Worm (Caenorhabditis elegans) whole organism, L1 larva: Measurements from ENCODE around the gene ccg-1.
"Not testable (repeated sequence)": the region's sequence is repeated elsewhere in the genome, so short reads cannot be mapped to it uniquely, and the experiment has no call there.

Experiments
- C16A3.4 ChIP-seq: fragments of 150-350 bp; optimal IDR thresholded peaks from 2 replicates; lab custom pipeline; 2014; ENCODE audit warnings: missing biosample characterization, missing genetic modification characterization
- C34B4.2 ChIP-seq: sonication (generic microtip); optimal IDR thresholded peaks from 2 replicates; lab custom pipeline; 2017; ENCODE audit warnings: mild to moderate bottlenecking, missing genetic modification characterization, missing compliant biosample characterization
- aha-1 ChIP-seq: fragments of 150-350 bp; optimal IDR thresholded peaks from 2 replicates; lab custom pipeline; 2014; ENCODE audit warnings: missing biosample characterization, missing genetic modification characterization
- alr-1 ChIP-seq: fragments of 200-800 bp; sonication (Bioruptor generic); optimal IDR thresholded peaks from 2 replicates; lab custom pipeline; 2018; ENCODE audit warnings: borderline replicate concordance, mild to moderate bottlenecking, missing genetic modification characterization, missing compliant biosample characterization
- aly-2 ChIP-seq: fragments of 150-350 bp; optimal IDR thresholded peaks from 2 replicates; lab custom pipeline; 2014; ENCODE audit warnings: missing biosample characterization, missing genetic modification characterization
- ama-1 ChIP-seq: fragments of 150-350 bp; optimal IDR thresholded peaks from 2 replicates; lab custom pipeline; 2014
- blmp-1 ChIP-seq: fragments of 150-350 bp; optimal IDR thresholded peaks from 2 replicates; lab custom pipeline; 2014; ENCODE audit warnings: missing biosample characterization, missing genetic modification characterization
- ceh-88 ChIP-seq: fragments of 200-800 bp; sonication (Bioruptor generic); IDR thresholded peaks from 2 replicates; pipeline ENCODE4 v1.3.6; 2022; ENCODE audit warnings: missing genetic modification characterization, missing compliant biosample characterization
- dpl-1 ChIP-seq, 3 experiments: fragments of 150-350 bp in 2 of 3; sonication (generic microtip) in 1 of 3; optimal IDR thresholded peaks; 2 replicates each; lab custom pipeline; 2014 to 2017; ENCODE audit warnings: missing biosample characterization in 3 of 3, missing genetic modification characterization in 3 of 3, missing genetic modification reagents in 3 of 3
- dsc-1 ChIP-seq: sonication (generic microtip); optimal IDR thresholded peaks from 2 replicates; lab custom pipeline; 2016; ENCODE audit warnings: mild to moderate bottlenecking, missing genetic modification characterization, missing compliant biosample characterization
- efl-1 ChIP-seq, 4 experiments: fragments of 150-350 bp; optimal IDR thresholded peaks in 3 of 4; peaks in 1 of 4; 1 replicate in 1 of 4; 2 replicates in 3 of 4; lab custom pipeline; 2014; ENCODE audit warnings: missing biosample characterization in 2 of 4, missing genetic modification characterization in 2 of 4, missing genetic modification reagents in 2 of 4
- egl-13 ChIP-seq: sonication (generic microtip); optimal IDR thresholded peaks from 2 replicates; lab custom pipeline; 2016; ENCODE audit warnings: missing genotype, missing genetic modification reagents, missing genetic modification characterization, missing compliant biosample characterization
- elt-3 ChIP-seq, 6 experiments: fragments of 150-350 bp in 1 of 6; sonication (generic microtip); optimal IDR thresholded peaks; 2 replicates each; lab custom pipeline; 2017 to 2018; ENCODE audit warnings: missing biosample characterization in 6 of 6, missing genetic modification characterization in 6 of 6, inconsistent platforms in 1 of 6
- ets-5 ChIP-seq: fragments of 200-800 bp; sonication (Bioruptor generic); IDR thresholded peaks from 2 replicates; pipeline ENCODE4 v1.3.6; 2022; ENCODE audit warnings: missing genetic modification characterization, missing compliant biosample characterization
- fkh-10 ChIP-seq: sonication (generic microtip); optimal IDR thresholded peaks from 2 replicates; lab custom pipeline; 2017; ENCODE audit warnings: missing biosample characterization, missing genetic modification reagents, missing genetic modification characterization
- hlh-4 ChIP-seq: sonication (generic microtip); optimal IDR thresholded peaks from 2 replicates; lab custom pipeline; 2016; ENCODE audit warnings: mild to moderate bottlenecking, missing genetic modification characterization, missing compliant biosample characterization
- lin-13 ChIP-seq: fragments of 150-350 bp; optimal IDR thresholded peaks from 2 replicates; lab custom pipeline; 2014; ENCODE audit warnings: missing biosample characterization, missing genetic modification reagents, missing genetic modification characterization
- lin-35 ChIP-seq, 2 experiments: fragments of 150-350 bp; optimal IDR thresholded peaks; 2 replicates each; lab custom pipeline; 2014; ENCODE audit warnings: missing biosample characterization in 2 of 2, missing genetic modification characterization in 2 of 2, missing genetic modification reagents in 2 of 2
- lin-39 ChIP-seq: fragments of 150-350 bp; optimal IDR thresholded peaks from 2 replicates; lab custom pipeline; 2014; ENCODE audit warnings: missing biosample characterization, missing genetic modification reagents, missing genetic modification characterization
- mab-9 ChIP-seq: fragments of 200-800 bp; sonication (Bioruptor generic); IDR thresholded peaks from 2 replicates; pipeline ENCODE4 v1.3.6; 2022; ENCODE audit warnings: missing genetic modification reagents, missing genetic modification characterization, missing compliant biosample characterization
- mef-2 ChIP-seq: fragments of 150-350 bp; optimal IDR thresholded peaks from 2 replicates; lab custom pipeline; 2014; ENCODE audit warnings: missing biosample characterization, missing genetic modification characterization
- mep-1 ChIP-seq: fragments of 150-350 bp; optimal IDR thresholded peaks from 2 replicates; lab custom pipeline; 2014; ENCODE audit warnings: missing biosample characterization, missing genetic modification characterization
- nhr-11 ChIP-seq: fragments of 150-350 bp; optimal IDR thresholded peaks from 2 replicates; lab custom pipeline; 2014; ENCODE audit warnings: missing biosample characterization, missing genetic modification characterization
- nhr-12 ChIP-seq: sonication (generic microtip); optimal IDR thresholded peaks from 2 replicates; lab custom pipeline; 2017; ENCODE audit warnings: missing biosample characterization, missing genetic modification characterization
- nhr-20 ChIP-seq: sonication (generic microtip); optimal IDR thresholded peaks from 2 replicates; lab custom pipeline; 2016; ENCODE audit warnings: mild to moderate bottlenecking, missing genetic modification characterization, missing compliant biosample characterization
- nhr-237 ChIP-seq: fragments of 150-350 bp; optimal IDR thresholded peaks from 2 replicates; lab custom pipeline; 2014; ENCODE audit warnings: missing biosample characterization, missing genetic modification characterization
- nhr-47 ChIP-seq: sonication (generic microtip); optimal IDR thresholded peaks from 2 replicates; lab custom pipeline; 2016; ENCODE audit warnings: mild to moderate bottlenecking, missing genetic modification characterization, moderate library complexity, missing compliant biosample characterization
- nhr-71 ChIP-seq: sonication (generic microtip); optimal IDR thresholded peaks from 2 replicates; lab custom pipeline; 2016; ENCODE audit warnings: mild to moderate bottlenecking, missing genetic modification characterization, moderate library complexity, missing compliant biosample characterization
- nhr-84 ChIP-seq: sonication (generic microtip); optimal IDR thresholded peaks from 2 replicates; lab custom pipeline; 2017; ENCODE audit warnings: missing biosample characterization, missing genetic modification characterization
- nhr-85 ChIP-seq: sonication (generic microtip); peaks from one replicate; lab custom pipeline; 2016; ENCODE audit warnings: missing genetic modification characterization, inconsistent platforms, missing compliant biosample characterization
- pag-3 ChIP-seq: sonication (generic microtip); optimal IDR thresholded peaks from 2 replicates; lab custom pipeline; 2017; ENCODE audit warnings: missing genetic modification characterization, mild to moderate bottlenecking, missing compliant biosample characterization, antibody characterized with exemption, borderline replicate concordance; ENCODE audit not compliant: insufficient read depth
- pqm-1 ChIP-seq: sonication (generic microtip); optimal IDR thresholded peaks from 3 replicates; lab custom pipeline; 2017; ENCODE audit warnings: missing biosample characterization, missing genetic modification characterization
- snu-23 ChIP-seq: sonication (generic microtip); optimal IDR thresholded peaks from 2 replicates; lab custom pipeline; 2016; ENCODE audit warnings: missing genetic modification characterization, missing compliant biosample characterization
- sox-4 ChIP-seq: sonication (generic microtip); optimal IDR thresholded peaks from 2 replicates; lab custom pipeline; 2016; ENCODE audit warnings: missing genetic modification characterization, missing compliant biosample characterization
- sptf-1 ChIP-seq: fragments of 150-350 bp; optimal IDR thresholded peaks from 2 replicates; lab custom pipeline; 2014; ENCODE audit warnings: missing biosample characterization, missing genetic modification characterization
- swsn-7 ChIP-seq: sonication (generic microtip); optimal IDR thresholded peaks from 2 replicates; lab custom pipeline; 2016; ENCODE audit warnings: missing genetic modification characterization, missing compliant biosample characterization
- tbx-2 ChIP-seq: sonication (generic microtip); optimal IDR thresholded peaks from 2 replicates; lab custom pipeline; 2016; ENCODE audit warnings: missing genetic modification characterization, missing compliant biosample characterization
- tlp-1 ChIP-seq: fragments of 150-350 bp; optimal IDR thresholded peaks from 2 replicates; lab custom pipeline; 2014; ENCODE audit warnings: missing biosample characterization, missing genetic modification characterization
- unc-130 ChIP-seq: fragments of 150-350 bp; optimal IDR thresholded peaks from 2 replicates; lab custom pipeline; 2017; ENCODE audit warnings: missing biosample characterization, missing genetic modification characterization, inconsistent platforms
- unc-86 ChIP-seq: sonication (generic microtip); optimal IDR thresholded peaks from 2 replicates; lab custom pipeline; 2016; ENCODE audit warnings: missing genetic modification characterization, missing compliant biosample characterization
- ztf-11 ChIP-seq, 2 experiments: sonication (generic microtip); optimal IDR thresholded peaks; 2 replicates each; lab custom pipeline; 2016 to 2017; ENCODE audit warnings: missing genetic modification characterization in 2 of 2, missing biosample characterization in 1 of 2, missing compliant biosample characterization in 1 of 2

The ccg-1 gene

DNA sequence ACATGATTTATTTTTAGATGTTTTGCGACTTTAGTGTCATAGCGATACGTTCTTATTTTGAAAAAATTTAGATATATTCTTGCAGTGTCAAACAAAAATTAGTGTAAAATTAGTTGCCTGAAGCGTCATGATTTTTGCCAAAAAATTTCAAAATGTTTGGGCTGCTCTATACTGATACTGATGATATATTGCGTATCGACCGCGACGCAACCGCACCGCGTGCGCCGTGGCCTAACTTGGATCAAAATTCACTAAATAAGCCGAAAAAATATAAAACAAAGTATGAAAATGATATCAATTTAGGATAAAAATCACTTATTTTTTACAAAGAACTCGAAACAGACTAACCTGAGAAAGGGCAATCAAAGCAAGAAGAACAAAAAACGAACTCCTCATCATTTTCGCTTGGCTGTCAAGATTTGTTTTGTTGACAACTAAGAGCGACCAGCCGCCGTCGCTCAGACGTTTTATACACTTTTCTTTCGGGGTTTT, at the start of gene ccg-1:
Gene ccg-1, minus strand, starts transcription at position 442 of the 492 bp plus-strand sequence.
- TF ChIP-seq lin-13 (GFP tag; lab: Kevin White, UChicago) (no peak), aly-2 (no peak), nhr-71 (tag; lab: Kevin White, UChicago) (peak; percentile 26), dsc-1 (tag; lab: Kevin White, UChicago) (peak; percentile 11), mef-2 (tag; lab: Kevin White, UChicago) (no peak), snu-23 (GFP tag; lab: Kevin White, UChicago) (no peak), dpl-1 (GFP tag; optimal IDR thresholded peaks at IDR 0.05; lab: Kevin White, UChicago) (no peak), C34B4.2 (tag; lab: Kevin White, UChicago) (no peak)
- TF ChIP-seq, all 84 proteins: peak for 2

DNA sequence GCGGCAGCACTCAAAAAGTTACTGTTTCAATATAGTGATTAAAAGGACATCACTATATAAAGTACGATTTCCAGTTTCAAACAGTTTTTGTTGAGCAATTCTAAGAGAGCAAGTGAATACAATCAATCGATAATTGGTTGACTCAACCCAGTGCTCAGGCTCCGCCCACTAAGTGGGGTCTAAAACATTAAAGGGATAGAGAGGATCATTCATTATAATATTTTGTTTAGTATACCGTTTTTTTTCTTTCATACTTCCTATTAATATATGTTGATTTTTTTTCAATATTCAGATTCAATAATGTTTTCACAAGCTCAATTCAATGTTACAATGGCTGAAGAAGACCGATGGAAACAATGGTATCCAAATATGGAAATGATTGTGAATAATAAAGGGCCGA, 48.0 kb upstream of the ccg-1 start, which contains the start of gene tbx-39:
Gene tbx-39, plus strand, starts transcription at position 301 of the 400 bp plus-strand sequence.
- TF ChIP-seq aly-2, result no peak
- TF ChIP-seq mab-9 (GFP tag; lab: Robert Waterston, UW), result no peak
- no peak for TF ChIP-seq nhr-12
- TF ChIP-seq pag-3, result no peak
- TF ChIP-seq alr-1 (tag; lab: Kevin White, UChicago), result no peak
- no peak for TF ChIP-seq pqm-1 (tag; lab: Kevin White, UChicago)
- no peak for TF ChIP-seq tbx-2 (tag; lab: Kevin White, UChicago)
- TF ChIP-seq sptf-1 (tag; lab: Kevin White, UChicago), result no peak
- TF ChIP-seq hlh-4, result no peak
- no peak for TF ChIP-seq nhr-84 (tag; lab: Kevin White, UChicago)
- no peak for TF ChIP-seq fkh-10 (GFP tag; lab: Kevin White, UChicago)
- TF ChIP-seq egl-13 (tag; lab: Kevin White, UChicago), result no peak
- TF ChIP-seq nhr-20 (tag; lab: Kevin White, UChicago), result no peak
- TF ChIP-seq aha-1, result no peak

DNA sequence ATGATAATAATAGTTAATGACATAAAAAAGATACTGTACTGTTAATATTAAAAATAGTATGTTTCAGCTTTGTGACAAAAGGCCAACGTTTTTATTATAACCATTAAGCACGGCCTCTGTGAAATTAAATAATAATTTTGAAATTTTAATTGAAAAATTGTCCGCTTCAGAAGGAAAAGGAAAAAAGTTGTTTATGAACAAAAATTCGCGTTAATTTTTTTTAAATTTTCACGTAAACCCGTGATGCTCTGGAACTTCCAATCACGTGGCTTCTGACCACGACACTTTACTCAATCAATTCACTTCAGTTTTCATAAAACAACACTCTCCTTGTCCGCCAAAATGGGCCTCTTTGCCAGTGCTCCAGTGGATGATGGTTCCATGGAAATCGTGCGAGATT, 45.7 kb upstream of the ccg-1 start, which contains the start of gene Y73F8A.15:
Gene Y73F8A.15, plus strand, starts transcription at position 301 of the 400 bp plus-strand sequence.
- TF ChIP-seq nhr-11 (tag; lab: Kevin White, UChicago) (no peak), unc-86 (no peak), blmp-1 (tag; lab: Kevin White, UChicago) (no peak), ztf-11 (tag; optimal IDR thresholded peaks at IDR 0.05; lab: Kevin White, UChicago) (no peak)

DNA sequence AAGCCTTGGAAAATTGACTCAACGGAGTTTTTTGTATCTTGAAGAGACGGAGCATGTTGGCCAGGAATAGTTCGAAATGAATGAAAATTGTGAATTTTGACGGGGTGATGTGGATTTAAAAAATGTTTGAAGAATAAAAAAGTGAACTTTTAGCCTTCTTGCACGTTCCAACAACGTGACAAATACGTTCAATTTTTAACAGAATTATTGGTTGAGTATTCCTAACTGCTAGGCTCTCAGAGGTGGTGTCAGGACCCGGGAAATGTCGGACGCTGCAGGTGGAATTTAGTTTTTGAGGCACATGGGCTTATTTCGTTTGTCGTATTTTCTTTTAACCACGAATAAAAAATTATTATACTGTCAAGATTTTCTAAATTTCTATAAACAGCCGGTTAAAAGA, 43.4 kb upstream of the ccg-1 start, which contains the start of gene Y73F8A.14:
Gene Y73F8A.14, minus strand, starts transcription at position 101 of the 400 bp plus-strand sequence.
- TF ChIP-seq ets-5 (GFP tag; lab: Robert Waterston, UW); nhr-47 (tag; lab: Kevin White, UChicago); ama-1 (lab: Kevin White, UChicago): not testable (repeated sequence)
- TF ChIP-seq, all 84 proteins: peak for 0; not testable (repeated sequence) for 84

DNA sequence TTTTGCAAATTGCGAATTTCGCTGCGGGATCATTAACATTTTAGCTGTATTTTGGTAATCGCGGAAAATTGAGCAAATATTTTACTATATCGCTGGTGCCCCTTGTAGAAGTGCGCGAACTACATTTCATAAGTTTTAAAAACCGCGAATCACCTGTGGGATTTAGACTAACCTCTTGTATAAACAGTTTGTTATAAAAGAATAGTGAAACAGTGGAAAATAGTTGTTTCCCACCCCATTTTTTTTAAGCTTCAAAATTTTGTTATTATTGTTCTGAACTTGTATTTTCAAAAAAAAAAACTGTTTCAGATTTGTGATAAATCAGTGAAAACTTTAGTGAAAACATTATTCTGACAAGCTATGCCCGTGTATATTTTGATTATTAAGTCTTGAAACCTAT, 39.9 kb upstream of the ccg-1 start:
- no peak for TF ChIP-seq dsc-1 (tag; lab: Kevin White, UChicago)
- TF ChIP-seq hlh-4, result no peak
- TF ChIP-seq nhr-85 (tag; lab: Kevin White, UChicago), result peak; percentile 14
- TF ChIP-seq, all 84 proteins: peak for 1

DNA sequence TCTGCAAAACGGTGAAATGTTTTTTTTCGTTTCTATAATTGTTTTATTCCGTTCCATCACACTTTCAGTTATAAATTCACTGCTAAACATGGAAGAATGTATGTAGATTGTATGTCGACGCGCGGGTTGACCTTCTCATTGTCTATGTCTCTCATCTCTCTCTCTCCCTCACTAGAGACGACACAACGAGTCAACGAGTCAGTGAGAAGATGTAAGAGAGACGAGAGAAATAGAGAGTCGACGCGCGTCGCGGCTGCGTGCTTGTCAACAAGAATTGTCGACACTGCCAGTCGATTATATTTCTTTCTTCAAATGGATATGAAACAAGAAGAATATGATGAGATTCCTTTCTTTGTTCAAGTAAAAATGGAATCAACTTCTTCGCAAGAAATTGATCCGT, 36.4 kb upstream of the ccg-1 start, which contains the start of gene Y73F8A.13:
Gene Y73F8A.13, plus strand, starts transcription at position 240 of the 400 bp plus-strand sequence.
- TF ChIP-seq lin-35 (GFP tag; optimal IDR thresholded peaks at IDR 0.05; lab: Kevin White, UChicago) (peak in 1 of 2 experiments; percentile 38), efl-1 (optimal IDR thresholded peaks at IDR 0.05; lab: Kevin White, UChicago) (peak in 1 of 2 experiments; percentile 20), efl-1 (GFP tag; optimal IDR thresholded peaks at IDR 0.05 in 1 of 2; lab: Kevin White, UChicago) (no peak), dpl-1 (GFP tag; optimal IDR thresholded peaks at IDR 0.05; lab: Kevin White, UChicago) (peak in 1 of 3 experiments; percentile 9), mep-1 (tag; lab: Kevin White, UChicago) (no peak), ztf-11 (tag; optimal IDR thresholded peaks at IDR 0.05; lab: Kevin White, UChicago) (no peak), sox-4 (tag; lab: Kevin White, UChicago) (no peak), mab-9 (GFP tag; lab: Robert Waterston, UW) (no peak), egl-13 (tag; lab: Kevin White, UChicago) (no peak), mef-2 (tag; lab: Kevin White, UChicago) (no peak), aly-2 (no peak), nhr-20 (tag; lab: Kevin White, UChicago) (no peak), unc-130 (tag; lab: Kevin White, UChicago) (no peak), nhr-237 (tag; lab: Kevin White, UChicago) (no peak), ceh-88 (GFP tag; lab: Robert Waterston, UW) (no peak), lin-39 (tag; lab: Kevin White, UChicago) (no peak), elt-3 (tag; optimal IDR thresholded peaks at IDR 0.05; lab: Kevin White, UChicago) (no peak), swsn-7 (tag; lab: Kevin White, UChicago) (no peak), lin-13 (GFP tag; lab: Kevin White, UChicago) (no peak), fkh-10 (GFP tag; lab: Kevin White, UChicago) (no peak), snu-23 (GFP tag; lab: Kevin White, UChicago) (peak; percentile 11), tlp-1 (tag; lab: Kevin White, UChicago) (no peak), C16A3.4 (no peak)
